Worm (Caenorhabditis elegans) whole organism, midembryonic: ENCODE results near the gene Y57G11C.20.
A peak's percentile ranks its signal among the peaks of the same experiment; 100 is the strongest.

Experiments used
- T22C8.4 ChIP-seq: fragments of 200-800 bp; sonication (Bioruptor generic); IDR thresholded peaks from 2 replicates; pipeline ENCODE4 v1.3.6; 2022; ENCODE audit warnings: missing genetic modification characterization, missing compliant biosample characterization
- cog-1 ChIP-seq: sonication (generic microtip); optimal IDR thresholded peaks from 2 replicates; lab custom pipeline; 2016; ENCODE audit warnings: missing genetic modification characterization, missing compliant biosample characterization
- flt-1 ChIP-seq: fragments of 200-800 bp; sonication (Bioruptor generic); IDR thresholded peaks from 2 replicates; pipeline ENCODE4 v1.3.6; 2022; ENCODE audit warnings: missing genetic modification characterization, missing compliant biosample characterization
- klf-2 ChIP-seq: fragments of 200-800 bp; sonication (Bioruptor generic); conservative IDR thresholded peaks from 2 replicates; pipeline ENCODE4 v1.3.6; 2022; ENCODE audit warnings: missing genetic modification reagents, missing genetic modification characterization, missing compliant biosample characterization
- med-1 ChIP-seq: sonication (generic microtip); optimal IDR thresholded peaks from 2 replicates; lab custom pipeline; 2017; ENCODE audit warnings: missing genetic modification characterization, mild to moderate bottlenecking, missing compliant biosample characterization, antibody characterized with exemption, missing genetic modification reagents; ENCODE audit not compliant: insufficient read depth
- ref-1 ChIP-seq: fragments of 200-800 bp; sonication (Bioruptor generic); conservative IDR thresholded peaks from 2 replicates; pipeline ENCODE4 v1.3.6; 2022; ENCODE audit warnings: missing genetic modification reagents, missing genetic modification characterization, missing compliant biosample characterization
- tab-1 ChIP-seq: fragments of 200-800 bp; sonication (Bioruptor generic); IDR thresholded peaks from 2 replicates; pipeline ENCODE4 v1.3.6; 2022; ENCODE audit warnings: missing genetic modification characterization, missing compliant biosample characterization
- ztf-23 ChIP-seq: fragments of 200-800 bp; sonication (Bioruptor generic); IDR thresholded peaks from 2 replicates; pipeline ENCODE4 v1.3.6; 2022; ENCODE audit warnings: missing genetic modification reagents, missing genetic modification characterization, missing compliant biosample characterization
- ztf-29 ChIP-seq: fragments of 200-800 bp; sonication (Bioruptor generic); IDR thresholded peaks from 2 replicates; pipeline ENCODE4 v1.3.6; 2022; ENCODE audit warnings: missing genetic modification reagents, missing genetic modification characterization, missing compliant biosample characterization

DNA sequence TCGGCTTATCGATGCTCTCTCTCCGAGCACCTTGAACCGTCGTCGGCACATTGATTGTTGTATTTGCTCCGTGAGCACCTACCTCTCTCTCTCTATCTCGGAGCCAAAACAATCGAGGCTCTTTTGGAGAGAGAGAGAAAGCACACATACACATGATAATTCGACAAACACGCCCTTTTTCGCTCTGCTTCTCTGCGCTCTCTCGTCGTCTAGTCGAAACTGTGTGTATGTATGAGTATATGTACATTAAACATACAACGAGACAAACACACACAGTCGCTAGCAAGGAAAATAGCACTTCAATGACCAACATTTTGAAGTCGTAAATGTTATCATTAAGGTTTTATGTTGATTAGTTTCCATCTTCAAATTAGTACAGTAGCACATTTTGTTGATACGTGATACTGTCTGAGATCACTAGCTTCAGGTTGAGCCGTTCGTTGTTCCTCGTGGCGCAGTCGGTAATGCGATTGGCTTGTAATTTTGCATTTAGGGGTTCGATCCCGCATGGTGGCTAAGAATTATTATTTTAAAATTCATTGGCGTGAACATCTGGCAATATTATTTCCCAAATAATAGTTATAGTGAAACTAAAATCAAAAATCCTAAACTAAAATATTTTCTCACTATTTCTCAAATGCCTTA is 31.9 kb downstream of the Y57G11C.20 start:
- TF ChIP-seq cog-1 (tag; lab: Kevin White, UChicago) (peak; percentile 40), ztf-23 (no peak), klf-2 (no peak), med-1 (no peak), tab-1 (GFP tag; lab: Robert Waterston, UW) (no peak), flt-1 (GFP tag; lab: Robert Waterston, UW) (no peak), ref-1 (no peak), T22C8.4 (GFP tag; lab: Robert Waterston, UW) (no peak), ztf-29 (no peak)
